Worm (Caenorhabditis elegans) whole organism, L3 larva: Measurements from ENCODE around the gene Y24D9B.1.

Source experiments
- R02D3.7 ChIP-seq: fragments of 150-350 bp; optimal IDR thresholded peaks from 2 replicates; lab custom pipeline; 2014; ENCODE audit warnings: missing biosample characterization, missing genetic modification characterization
- ZK546.5 ChIP-seq: sonication (generic microtip); optimal IDR thresholded peaks from 2 replicates; lab custom pipeline; 2017; ENCODE audit warnings: missing biosample characterization, missing genetic modification characterization
- aly-2 ChIP-seq: fragments of 150-350 bp; optimal IDR thresholded peaks from 2 replicates; lab custom pipeline; 2014; ENCODE audit warnings: missing biosample characterization, missing genetic modification characterization
- ama-1 ChIP-seq: fragments of 150-350 bp; optimal IDR thresholded peaks from 2 replicates; lab custom pipeline; 2018
- ceh-28 ChIP-seq: fragments of 150-350 bp; optimal IDR thresholded peaks from 2 replicates; lab custom pipeline; 2014; ENCODE audit warnings: missing biosample characterization, missing genetic modification reagents, missing genetic modification characterization
- ceh-82 ChIP-seq: fragments of 150-350 bp; optimal IDR thresholded peaks from 2 replicates; lab custom pipeline; 2014; ENCODE audit warnings: missing biosample characterization, missing genetic modification characterization
- ceh-9 ChIP-seq: sonication (generic microtip); optimal IDR thresholded peaks from 2 replicates; lab custom pipeline; 2018; ENCODE audit warnings: missing biosample characterization, missing genetic modification characterization
- daf-12 ChIP-seq: fragments of 150-350 bp; optimal IDR thresholded peaks from 2 replicates; lab custom pipeline; 2014; ENCODE audit warnings: missing biosample characterization, missing genetic modification reagents, missing genetic modification characterization
- egl-27 ChIP-seq: sonication (generic microtip); optimal IDR thresholded peaks from 4 replicates; lab custom pipeline; 2017; ENCODE audit warnings: missing biosample characterization, missing genetic modification reagents, missing genetic modification characterization
- egl-5 ChIP-seq: fragments of 150-350 bp; optimal IDR thresholded peaks from 2 replicates; lab custom pipeline; 2017; ENCODE audit warnings: missing biosample characterization, missing genetic modification reagents, missing genetic modification characterization, inconsistent platforms
- elt-1 ChIP-seq: fragments of 150-350 bp; optimal IDR thresholded peaks from 2 replicates; lab custom pipeline; 2014; ENCODE audit warnings: missing biosample characterization, missing genetic modification characterization
- elt-2 ChIP-seq: sonication (generic microtip); optimal IDR thresholded peaks from 2 replicates; lab custom pipeline; 2016; ENCODE audit warnings: missing genetic modification reagents, mild to moderate bottlenecking, missing genetic modification characterization, missing compliant biosample characterization
- elt-3 ChIP-seq, 3 experiments: fragments of 150-350 bp in 1 of 3; sonication (generic microtip) in 2 of 3; optimal IDR thresholded peaks; 2 replicates in 2 of 3; 4 replicates in 1 of 3; lab custom pipeline; 2014 to 2017; ENCODE audit warnings: missing biosample characterization in 3 of 3, missing genetic modification characterization in 3 of 3
- eor-1 ChIP-seq, 2 experiments: fragments of 150-350 bp; optimal IDR thresholded peaks; 2 replicates each; lab custom pipeline; 2014 to 2018; ENCODE audit warnings: missing biosample characterization in 2 of 2, missing genetic modification characterization in 2 of 2
- fkh-2 ChIP-seq: fragments of 150-350 bp; optimal IDR thresholded peaks from 2 replicates; lab custom pipeline; 2014; ENCODE audit warnings: missing biosample characterization, missing genetic modification reagents, missing genetic modification characterization
- fos-1 ChIP-seq: fragments of 150-350 bp; optimal IDR thresholded peaks from 2 replicates; lab custom pipeline; 2014; ENCODE audit warnings: missing biosample characterization, missing genetic modification characterization
- hmg-11 ChIP-seq: sonication (generic microtip); optimal IDR thresholded peaks from 2 replicates; lab custom pipeline; 2016; ENCODE audit warnings: missing genetic modification characterization, missing compliant biosample characterization
- jun-1 ChIP-seq: fragments of 150-350 bp; optimal IDR thresholded peaks from 2 replicates; lab custom pipeline; 2014; ENCODE audit warnings: missing biosample characterization, missing genetic modification reagents, missing genetic modification characterization
- lin-39 ChIP-seq: fragments of 150-350 bp; optimal IDR thresholded peaks from 2 replicates; lab custom pipeline; 2018; ENCODE audit warnings: missing biosample characterization, missing genetic modification reagents, missing genetic modification characterization
- lsy-12 ChIP-seq: sonication (generic microtip); optimal IDR thresholded peaks from 2 replicates; lab custom pipeline; 2016; ENCODE audit warnings: mild to moderate bottlenecking, missing genetic modification characterization, missing compliant biosample characterization
- mdl-1 ChIP-seq: fragments of 150-350 bp; optimal IDR thresholded peaks from 2 replicates; lab custom pipeline; 2014; ENCODE audit warnings: missing biosample characterization, missing genetic modification characterization
- mml-1 ChIP-seq: fragments of 150-350 bp; sonication (generic microtip); optimal IDR thresholded peaks from 3 replicates; lab custom pipeline; 2014; ENCODE audit warnings: missing biosample characterization, missing genetic modification characterization
- nhr-11 ChIP-seq: fragments of 150-350 bp; optimal IDR thresholded peaks from 2 replicates; lab custom pipeline; 2014; ENCODE audit warnings: missing biosample characterization, missing genetic modification characterization
- nhr-12 ChIP-seq: fragments of 150-350 bp; optimal IDR thresholded peaks from 2 replicates; lab custom pipeline; 2014; ENCODE audit warnings: missing biosample characterization, missing genetic modification characterization
- nhr-23 ChIP-seq: fragments of 150-350 bp; optimal IDR thresholded peaks from 2 replicates; lab custom pipeline; 2014; ENCODE audit warnings: missing biosample characterization, missing genetic modification reagents, missing genetic modification characterization
- nhr-237 ChIP-seq: fragments of 150-350 bp; optimal IDR thresholded peaks from 2 replicates; lab custom pipeline; 2014; ENCODE audit warnings: missing biosample characterization, missing genetic modification characterization
- nhr-25 ChIP-seq: sonication (generic microtip); optimal IDR thresholded peaks from 2 replicates; lab custom pipeline; 2017; ENCODE audit warnings: missing biosample characterization, missing genetic modification characterization
- nhr-28 ChIP-seq: fragments of 150-350 bp; optimal IDR thresholded peaks from 2 replicates; lab custom pipeline; 2014; ENCODE audit warnings: missing biosample characterization, missing genetic modification characterization
- nhr-43 ChIP-seq: sonication (generic microtip); optimal IDR thresholded peaks from 2 replicates; lab custom pipeline; 2016; ENCODE audit warnings: mild to moderate bottlenecking, missing genetic modification characterization, missing compliant biosample characterization; ENCODE audit not compliant: poor library complexity, severe bottlenecking
- nhr-67 ChIP-seq: fragments of 150-350 bp; optimal IDR thresholded peaks from 2 replicates; lab custom pipeline; 2014; ENCODE audit warnings: missing biosample characterization, missing genetic modification characterization
- nhr-76 ChIP-seq: fragments of 150-350 bp; sonication (generic microtip); optimal IDR thresholded peaks from 5 replicates; lab custom pipeline; 2014; ENCODE audit warnings: missing biosample characterization, missing genetic modification characterization
- nhr-77 ChIP-seq: fragments of 150-350 bp; optimal IDR thresholded peaks from 2 replicates; lab custom pipeline; 2014; ENCODE audit warnings: missing biosample characterization, missing genetic modification characterization
- skn-1 ChIP-seq: fragments of 150-350 bp; optimal IDR thresholded peaks from 2 replicates; lab custom pipeline; 2014; ENCODE audit warnings: missing biosample characterization, missing genetic modification characterization
- snpc-4 ChIP-seq: fragments of 150-350 bp; optimal IDR thresholded peaks from 2 replicates; lab custom pipeline; 2014; ENCODE audit warnings: missing biosample characterization, missing genetic modification characterization
- tbx-2 ChIP-seq: sonication (generic microtip); optimal IDR thresholded peaks from 2 replicates; lab custom pipeline; 2016; ENCODE audit warnings: mild to moderate bottlenecking, missing genetic modification characterization, missing compliant biosample characterization
- unc-39 ChIP-seq: sonication (generic microtip); optimal IDR thresholded peaks from 4 replicates; lab custom pipeline; 2017; ENCODE audit warnings: missing biosample characterization, missing genetic modification characterization
- zag-1 ChIP-seq: fragments of 150-350 bp; optimal IDR thresholded peaks from 2 replicates; lab custom pipeline; 2014; ENCODE audit warnings: missing biosample characterization, missing genetic modification characterization
- ztf-11 ChIP-seq: fragments of 150-350 bp; optimal IDR thresholded peaks from 2 replicates; lab custom pipeline; 2014; ENCODE audit warnings: missing biosample characterization, missing genetic modification characterization
- ztf-4 ChIP-seq: fragments of 150-350 bp; optimal IDR thresholded peaks from 2 replicates; lab custom pipeline; 2014; ENCODE audit warnings: missing biosample characterization, missing genetic modification characterization

The Y24D9B.1 gene

DNA sequence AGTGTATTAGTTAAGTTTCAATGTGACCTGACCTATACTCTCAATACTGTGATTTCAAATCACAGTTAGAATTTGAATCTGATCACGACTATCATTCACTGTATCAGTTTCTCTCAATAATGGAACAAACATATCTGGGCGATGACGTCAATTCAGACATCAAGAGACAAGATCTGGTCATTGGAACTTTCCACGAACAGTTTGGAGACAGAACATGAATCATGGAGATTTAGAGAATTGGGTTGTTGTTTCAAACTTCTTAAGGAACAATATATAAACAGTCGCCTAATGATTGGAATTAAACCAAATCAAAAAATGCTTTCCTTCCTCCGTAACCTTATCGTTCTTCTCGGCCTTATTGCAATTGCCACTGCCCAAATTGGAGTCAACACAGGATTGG, 26.0 kb upstream of the Y24D9B.1 start, which contains the start of gene F15E6.4:
F15E6.4 (plus strand) TSS at position 301 of the 400 bp plus-strand sequence.
- TF ChIP-seq nhr-11 (tag; lab: Kevin White, UChicago): no peak
- no peak for TF ChIP-seq ZK546.5
- TF ChIP-seq ceh-9: no peak
- no peak for TF ChIP-seq elt-3 (tag; optimal IDR thresholded peaks at IDR 0.05; lab: Kevin White, UChicago)
- no peak for TF ChIP-seq unc-39 (tag; lab: Kevin White, UChicago)
- no peak for TF ChIP-seq elt-1 (tag; lab: Kevin White, UChicago)
- TF ChIP-seq mml-1 (tag; lab: Kevin White, UChicago): no peak
- no peak for TF ChIP-seq aly-2
- TF ChIP-seq ceh-28: no peak
- no peak for TF ChIP-seq nhr-237 (tag; lab: Kevin White, UChicago)
- no peak for TF ChIP-seq jun-1 (tag; lab: Kevin White, UChicago)
- no peak for TF ChIP-seq elt-2 (tag; lab: Kevin White, UChicago)
- no peak for TF ChIP-seq ceh-82 (tag; lab: Kevin White, UChicago)
- no peak for TF ChIP-seq nhr-77 (tag; lab: Kevin White, UChicago)
- TF ChIP-seq daf-12 (tag; lab: Kevin White, UChicago): no peak
- no peak for TF ChIP-seq ztf-4 (tag; lab: Kevin White, UChicago)
- TF ChIP-seq ama-1 (lab: Kevin White, UChicago): no peak
- TF ChIP-seq egl-27 (tag; lab: Kevin White, UChicago): no peak

DNA sequence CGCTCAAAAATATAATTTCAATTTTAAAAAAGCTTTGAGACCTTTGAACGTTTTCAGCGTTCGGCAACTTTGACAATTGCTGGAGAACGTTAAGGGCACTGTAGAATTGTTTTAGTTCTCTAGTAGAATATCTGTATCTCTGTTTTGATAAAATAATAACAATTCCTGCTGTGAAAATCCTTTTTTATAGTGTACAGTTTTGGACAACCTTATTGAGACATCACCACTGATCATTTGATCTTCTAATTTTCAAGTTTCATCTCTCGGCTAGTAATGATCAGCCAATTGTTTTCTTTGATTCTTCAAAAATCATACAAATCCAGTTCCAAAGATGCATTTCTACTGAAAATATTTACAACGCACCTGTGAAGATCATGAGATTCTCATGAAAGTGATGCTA, 24.6 kb upstream of the Y24D9B.1 start, which contains the start of gene F15E6.10:
F15E6.10 (plus strand) TSS at position 301 of the 400 bp plus-strand sequence.
- no peak for TF ChIP-seq fkh-2
- TF ChIP-seq nhr-11 (tag; lab: Kevin White, UChicago): no peak
- TF ChIP-seq unc-39 (tag; lab: Kevin White, UChicago): no peak
- no peak for TF ChIP-seq ztf-4 (tag; lab: Kevin White, UChicago)
- TF ChIP-seq elt-2 (tag; lab: Kevin White, UChicago): no peak
- no peak for TF ChIP-seq lin-39 (tag; lab: Kevin White, UChicago)
- no peak for TF ChIP-seq nhr-23 (tag; lab: Kevin White, UChicago)
- no peak for TF ChIP-seq egl-27 (tag; lab: Kevin White, UChicago)
- TF ChIP-seq nhr-43: no peak
- no peak for TF ChIP-seq mdl-1

DNA sequence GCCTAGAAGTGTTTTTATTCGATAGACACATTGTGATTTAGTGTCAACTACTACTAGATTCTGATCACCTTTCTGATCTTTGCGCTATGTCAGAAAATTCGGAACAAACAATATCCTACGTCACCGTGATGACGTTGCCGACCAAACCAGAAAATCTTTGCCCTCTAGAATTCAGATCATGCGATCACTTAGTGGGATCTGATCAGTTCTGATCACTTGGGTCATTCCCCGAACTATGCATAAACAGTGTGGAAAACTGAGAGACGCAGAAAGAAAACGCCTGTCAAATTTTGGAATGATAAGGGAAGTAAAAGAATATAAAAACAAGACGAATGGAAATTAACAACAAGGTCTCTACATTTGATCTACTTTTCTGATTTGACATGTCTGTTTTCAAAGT, 22.6 kb upstream of the Y24D9B.1 start, which contains the start of gene F15E6.3:
F15E6.3 (plus strand) TSS at position 344 of the 400 bp plus-strand sequence.
- TF ChIP-seq nhr-67 (tag; lab: Kevin White, UChicago): no peak
- no peak for TF ChIP-seq hmg-11 (tag; lab: Kevin White, UChicago)
- TF ChIP-seq nhr-23 (tag; lab: Kevin White, UChicago): peak; percentile 89
- no peak for TF ChIP-seq zag-1
- no peak for TF ChIP-seq lsy-12 (tag; lab: Kevin White, UChicago)
- no peak for TF ChIP-seq unc-39 (tag; lab: Kevin White, UChicago)
- no peak for TF ChIP-seq daf-12 (tag; lab: Kevin White, UChicago)
- TF ChIP-seq jun-1 (tag; lab: Kevin White, UChicago): no peak
- TF ChIP-seq elt-1 (tag; lab: Kevin White, UChicago): no peak
- TF ChIP-seq nhr-28: no peak
- TF ChIP-seq egl-27 (tag; lab: Kevin White, UChicago): no peak
- TF ChIP-seq snpc-4 (tag; lab: Kevin White, UChicago): no peak
- TF ChIP-seq nhr-12: no peak
- TF ChIP-seq eor-1 (tag; optimal IDR thresholded peaks at IDR 0.05; lab: Kevin White, UChicago): no peak
- no peak for TF ChIP-seq nhr-76
- peak; percentile 60 for TF ChIP-seq nhr-25 (tag; lab: Kevin White, UChicago)
- no peak for TF ChIP-seq mml-1 (tag; lab: Kevin White, UChicago)
- no peak for TF ChIP-seq ztf-11 (tag; lab: Kevin White, UChicago)
- TF ChIP-seq elt-3 (tag; optimal IDR thresholded peaks at IDR 0.05; lab: Kevin White, UChicago): peak in 1 of 3 experiments; percentile 36
- TF ChIP-seq ZK546.5: no peak
- TF ChIP-seq fos-1: no peak
- TF ChIP-seq ama-1 (lab: Kevin White, UChicago): no peak
- no peak for TF ChIP-seq ztf-4 (tag; lab: Kevin White, UChicago)
- TF ChIP-seq tbx-2 (tag; lab: Kevin White, UChicago): no peak
- TF ChIP-seq skn-1 (tag; lab: Kevin White, UChicago): no peak
- TF ChIP-seq ceh-28: peak; percentile 32
- no peak for TF ChIP-seq nhr-77 (tag; lab: Kevin White, UChicago)
- TF ChIP-seq ceh-82 (tag; lab: Kevin White, UChicago): no peak
- no peak for TF ChIP-seq aly-2
- TF ChIP-seq egl-5 (tag; lab: Kevin White, UChicago): no peak
- TF ChIP-seq fkh-2: no peak
- peak; percentile 76 for TF ChIP-seq nhr-43
- TF ChIP-seq R02D3.7 (tag; lab: Kevin White, UChicago): no peak
- TF ChIP-seq ceh-9: no peak
- TF ChIP-seq, all 47 proteins: peak for 5
